Fruit fly (Drosophila melanogaster): Measurements from ENCODE around the gene tal-2A.

tal-2A gene

DNA sequence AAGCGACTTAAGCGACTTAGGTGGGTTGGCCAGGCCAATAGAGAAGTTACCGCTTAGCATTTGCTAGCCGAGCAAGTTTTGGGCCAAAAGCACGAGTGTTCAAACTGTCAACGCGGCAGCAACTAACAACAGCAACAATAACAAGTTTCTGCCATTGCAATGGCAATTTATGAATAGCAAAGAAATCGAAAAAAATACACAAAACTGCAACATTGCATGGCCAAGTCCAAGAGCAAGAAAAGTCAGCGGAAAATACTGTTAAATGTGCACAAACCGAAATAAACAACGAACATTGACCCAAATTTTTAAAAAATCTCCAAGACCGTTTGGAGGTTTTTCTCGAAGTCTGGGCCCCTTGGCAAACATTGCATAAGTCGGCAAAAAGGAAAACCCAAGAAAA, 2.6 kb upstream of the tal-2A start:
- TF ChIP-seq psq (optimal IDR thresholded peaks at IDR 0.05) (no peak), insv (optimal IDR thresholded peaks at IDR 0.05) (no peak), Myc (optimal IDR thresholded peaks at IDR 0.05) (no peak), ttk (optimal IDR thresholded peaks at IDR 0.05) (no peak), h (optimal IDR thresholded peaks at IDR 0.05) (no peak), Sin3A (optimal IDR thresholded peaks at IDR 0.05) (no peak)

DNA sequence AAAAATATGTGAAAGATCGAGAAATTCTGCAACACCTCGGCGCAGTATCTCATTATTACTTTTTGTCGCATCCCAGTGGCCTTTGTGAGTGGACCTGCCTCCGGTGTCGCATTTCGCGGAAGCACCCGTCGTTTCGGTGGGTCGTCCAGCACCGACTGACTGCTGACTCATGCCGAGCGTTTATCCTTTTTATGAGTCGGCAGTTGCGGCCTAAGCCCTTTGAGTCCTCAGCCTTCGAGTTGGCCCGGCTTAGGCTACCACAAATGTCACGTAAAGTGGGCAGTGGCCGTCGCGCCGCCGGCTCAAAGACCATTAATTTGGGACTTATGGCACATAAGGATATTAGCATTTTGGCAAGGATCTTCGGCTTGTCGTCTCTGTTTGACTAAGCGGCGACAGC, 1.2 kb upstream of the tal-2A start:
- TF ChIP-seq Myc (optimal IDR thresholded peaks at IDR 0.05) = no peak
- TF ChIP-seq psq (optimal IDR thresholded peaks at IDR 0.05) = no peak
- TF ChIP-seq ttk (optimal IDR thresholded peaks at IDR 0.05) = no peak
- no peak for TF ChIP-seq insv (optimal IDR thresholded peaks at IDR 0.05)
- TF ChIP-seq Sin3A (optimal IDR thresholded peaks at IDR 0.05) = no peak
- TF ChIP-seq h (optimal IDR thresholded peaks at IDR 0.05) = no peak

DNA sequence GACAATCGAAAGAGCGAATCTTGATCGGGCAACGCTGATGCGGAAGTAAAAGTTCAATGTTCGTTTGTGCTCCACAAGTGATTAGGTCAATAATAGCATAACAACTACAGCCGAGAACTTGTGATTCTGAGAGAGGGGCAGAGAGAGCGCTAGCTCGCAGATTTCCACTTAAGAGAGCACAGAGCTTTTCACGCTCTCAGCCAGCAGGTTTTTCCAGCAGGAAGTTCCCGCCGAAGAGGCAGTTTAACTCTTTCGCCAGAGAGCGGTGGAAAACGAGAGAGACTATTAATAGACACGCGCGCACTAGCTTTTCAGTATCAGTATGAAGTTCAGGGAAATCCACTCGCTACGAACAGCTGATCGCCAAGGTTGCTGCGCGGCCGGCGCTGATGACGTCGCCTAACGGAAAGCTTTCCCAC, 2.1 kb downstream of the tal-2A start:
- no peak for TF ChIP-seq h (optimal IDR thresholded peaks at IDR 0.05)
- no peak for TF ChIP-seq insv (optimal IDR thresholded peaks at IDR 0.05)
- no peak for TF ChIP-seq psq (optimal IDR thresholded peaks at IDR 0.05)
- TF ChIP-seq Sin3A (optimal IDR thresholded peaks at IDR 0.05) = no peak
- TF ChIP-seq Myc (optimal IDR thresholded peaks at IDR 0.05) = no peak
- no peak for TF ChIP-seq ttk (optimal IDR thresholded peaks at IDR 0.05)

DNA sequence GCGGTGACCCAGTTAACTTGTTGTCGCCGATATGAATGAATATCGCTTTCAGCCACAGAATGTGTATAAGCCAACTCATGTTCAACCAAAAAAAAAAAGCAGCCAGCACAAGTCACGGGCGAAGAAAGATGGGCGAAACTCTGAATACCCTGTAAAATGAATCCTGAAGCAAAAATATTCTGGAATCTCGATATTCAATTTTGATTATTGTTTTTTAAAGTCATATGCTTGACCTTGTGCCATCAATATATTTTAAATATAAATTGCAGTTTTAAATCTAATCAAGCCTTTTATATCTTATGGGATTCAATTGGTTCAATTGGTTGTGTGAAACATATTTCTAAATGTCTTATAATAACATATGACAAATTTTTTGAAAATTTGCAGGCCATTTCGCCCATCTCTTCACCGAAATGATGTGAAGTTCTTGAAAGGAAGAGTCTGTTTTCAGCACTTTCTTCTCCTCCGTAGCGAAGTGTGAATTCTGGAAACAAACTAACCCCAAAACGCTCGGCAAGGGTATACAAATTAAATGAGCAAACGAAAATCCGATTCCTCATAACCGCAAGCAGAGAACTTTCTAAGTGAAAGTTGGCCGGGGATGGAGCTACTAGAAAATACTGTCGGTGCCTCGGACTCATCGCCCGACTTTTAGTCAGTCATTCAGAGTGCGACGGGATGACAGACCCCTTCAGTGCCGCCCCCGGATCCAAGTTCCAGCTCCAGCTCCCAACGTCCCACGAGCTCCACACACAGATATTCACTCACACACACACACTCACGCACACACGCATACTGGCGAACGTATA, 2.9 kb downstream of the tal-2A start:
- no peak for TF ChIP-seq psq (optimal IDR thresholded peaks at IDR 0.05)
- no peak for TF ChIP-seq insv (optimal IDR thresholded peaks at IDR 0.05)
- TF ChIP-seq h (optimal IDR thresholded peaks at IDR 0.05) = no peak
- no peak for TF ChIP-seq Sin3A (optimal IDR thresholded peaks at IDR 0.05)

DNA sequence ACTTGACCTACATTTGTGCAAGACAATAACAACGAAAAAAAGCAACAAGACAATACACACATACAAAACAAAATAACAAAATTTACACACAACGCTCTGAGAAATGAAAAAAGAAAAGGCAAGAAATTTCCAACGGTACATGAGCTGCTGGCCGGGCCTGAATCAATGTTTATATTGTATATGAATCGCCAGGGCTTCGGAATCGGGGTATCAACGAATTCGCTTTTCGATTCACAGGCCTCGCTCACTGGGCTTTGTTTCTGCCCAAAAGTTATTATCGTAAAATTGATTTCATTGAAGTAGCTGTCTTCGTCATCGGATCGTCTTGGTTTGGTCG, 3.4 kb downstream of the tal-2A start:
- TF ChIP-seq Myc (optimal IDR thresholded peaks at IDR 0.05) = no peak
- TF ChIP-seq insv (optimal IDR thresholded peaks at IDR 0.05) = no peak
- TF ChIP-seq h (optimal IDR thresholded peaks at IDR 0.05) = no peak
- TF ChIP-seq Sin3A (optimal IDR thresholded peaks at IDR 0.05) = no peak
- no peak for TF ChIP-seq psq (optimal IDR thresholded peaks at IDR 0.05)
- TF ChIP-seq ttk (optimal IDR thresholded peaks at IDR 0.05) = no peak

DNA sequence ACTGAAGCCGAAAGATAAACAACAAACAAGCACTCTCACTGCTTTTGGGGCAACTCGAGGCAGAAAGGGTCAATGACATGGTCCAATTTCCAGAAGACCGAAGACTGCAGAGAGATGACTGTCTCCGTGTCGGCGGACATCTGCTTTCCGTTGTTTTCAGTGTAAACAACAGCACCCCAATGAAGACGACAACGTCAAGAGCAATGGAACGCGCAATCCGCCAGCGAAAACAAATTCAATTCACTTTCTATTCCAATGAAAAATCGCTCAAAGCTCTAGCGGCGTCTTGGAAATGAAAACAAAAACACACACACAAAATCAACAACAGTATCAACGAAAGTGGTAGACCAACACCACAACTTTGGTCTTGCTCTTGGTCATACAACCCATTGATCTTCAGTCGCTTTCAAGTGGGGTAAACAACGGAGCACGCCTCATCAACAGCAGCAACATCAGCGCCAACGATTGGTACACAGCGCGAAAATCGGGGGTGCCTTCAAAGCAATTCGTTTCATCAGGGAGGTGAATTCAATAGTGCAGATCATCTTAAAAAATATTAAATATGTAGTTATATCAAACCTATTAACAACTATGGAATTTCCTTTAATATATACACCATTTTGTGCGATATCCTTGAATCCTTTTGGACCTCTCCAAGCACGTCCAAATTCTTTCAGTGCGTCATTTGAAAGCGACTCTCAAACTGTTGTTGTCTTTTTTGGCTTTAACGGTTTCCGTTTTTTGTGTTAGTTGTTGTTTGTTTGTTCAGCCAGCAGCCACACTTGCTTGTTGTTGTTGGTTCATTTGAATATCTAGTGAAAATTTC, 4.8 kb downstream of the tal-2A start:
- TF ChIP-seq Sin3A (optimal IDR thresholded peaks at IDR 0.05) = no peak
- TF ChIP-seq h (optimal IDR thresholded peaks at IDR 0.05) = no peak
- no peak for TF ChIP-seq psq (optimal IDR thresholded peaks at IDR 0.05)
- no peak for TF ChIP-seq ttk (optimal IDR thresholded peaks at IDR 0.05)
- TF ChIP-seq Myc (optimal IDR thresholded peaks at IDR 0.05) = no peak
- TF ChIP-seq insv (optimal IDR thresholded peaks at IDR 0.05) = no peak

DNA sequence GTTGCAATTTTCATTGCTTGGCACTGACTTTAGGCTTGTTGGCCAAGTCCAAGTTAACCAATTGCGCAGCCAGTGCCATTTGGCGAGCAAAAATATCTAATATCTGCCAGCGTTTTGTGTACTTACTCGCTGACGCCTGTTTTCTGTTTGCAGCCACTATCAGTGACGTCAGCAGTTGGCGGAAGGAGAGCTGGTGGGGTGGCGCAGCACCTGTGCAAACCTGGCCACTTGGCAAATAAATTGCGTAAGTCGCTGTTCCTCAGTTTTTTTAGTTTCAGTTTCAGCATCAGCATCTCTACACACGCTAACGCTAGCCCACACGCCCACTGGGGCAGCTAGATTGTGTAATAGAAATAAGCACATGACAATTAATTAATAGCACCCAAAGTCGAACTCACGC, 6.1 kb downstream of the tal-2A start:
- TF ChIP-seq Sin3A (optimal IDR thresholded peaks at IDR 0.05) = no peak
- TF ChIP-seq psq (optimal IDR thresholded peaks at IDR 0.05) = no peak
- TF ChIP-seq ttk (optimal IDR thresholded peaks at IDR 0.05) = no peak
- TF ChIP-seq insv (optimal IDR thresholded peaks at IDR 0.05) = no peak
- TF ChIP-seq Myc (optimal IDR thresholded peaks at IDR 0.05) = no peak
- no peak for TF ChIP-seq h (optimal IDR thresholded peaks at IDR 0.05)

DNA sequence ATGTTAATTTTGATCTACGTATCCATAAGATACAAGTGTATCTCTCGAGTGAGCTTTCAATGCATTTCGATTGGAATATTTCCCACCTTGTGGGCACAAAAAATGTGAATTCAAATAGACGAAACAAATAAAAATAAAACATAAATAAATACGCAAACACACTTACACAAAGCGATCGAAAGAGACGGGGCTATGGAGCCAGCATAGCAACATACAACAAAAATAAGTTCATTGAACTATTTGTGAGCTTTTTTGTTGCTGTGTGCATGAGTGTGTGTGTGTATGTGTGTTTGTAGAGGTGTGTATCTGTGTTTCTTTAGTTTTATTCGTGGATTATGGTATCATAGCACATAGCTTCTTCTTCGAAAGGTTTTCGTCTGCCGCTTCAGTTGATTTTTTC, 7.6 kb downstream of the tal-2A start:
- no peak for TF ChIP-seq ttk (optimal IDR thresholded peaks at IDR 0.05)
- TF ChIP-seq Sin3A (optimal IDR thresholded peaks at IDR 0.05) = no peak
- no peak for TF ChIP-seq psq (optimal IDR thresholded peaks at IDR 0.05)
- TF ChIP-seq insv (optimal IDR thresholded peaks at IDR 0.05) = no peak
- TF ChIP-seq h (optimal IDR thresholded peaks at IDR 0.05) = no peak

DNA sequence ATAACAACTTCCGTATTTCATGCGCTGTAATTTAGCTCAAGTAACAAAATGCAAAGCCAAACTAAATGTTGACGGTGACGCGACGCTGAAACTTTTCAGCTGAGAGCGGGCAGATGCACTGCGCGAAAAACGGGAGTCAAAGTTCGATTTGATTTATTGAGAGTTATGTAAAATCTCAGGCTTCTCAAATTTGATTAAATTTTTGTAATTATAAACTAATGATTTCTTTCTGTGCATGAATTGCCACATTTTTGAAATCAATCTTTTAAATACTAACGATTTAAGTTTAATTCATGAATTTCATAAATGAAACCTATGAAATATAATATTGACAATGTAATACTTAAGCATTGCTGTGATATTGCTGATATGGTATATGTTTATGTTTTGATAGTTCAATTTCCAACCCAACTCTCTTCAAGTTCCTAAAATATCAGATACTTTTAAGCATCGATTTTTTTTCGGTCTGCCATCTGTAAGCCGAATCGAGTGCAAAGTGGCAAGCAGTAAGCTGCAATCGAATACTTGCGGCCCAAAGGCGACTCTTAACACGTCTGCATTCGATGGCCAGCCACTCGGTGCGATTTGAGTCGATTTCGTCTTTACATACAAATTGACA, 9.8 kb downstream of the tal-2A start:
- TF ChIP-seq Sin3A (optimal IDR thresholded peaks at IDR 0.05) = no peak
- TF ChIP-seq h (optimal IDR thresholded peaks at IDR 0.05) = no peak
- no peak for TF ChIP-seq ttk (optimal IDR thresholded peaks at IDR 0.05)
- no peak for TF ChIP-seq Myc (optimal IDR thresholded peaks at IDR 0.05)
- no peak for TF ChIP-seq psq (optimal IDR thresholded peaks at IDR 0.05)
- TF ChIP-seq insv (optimal IDR thresholded peaks at IDR 0.05) = no peak

DNA sequence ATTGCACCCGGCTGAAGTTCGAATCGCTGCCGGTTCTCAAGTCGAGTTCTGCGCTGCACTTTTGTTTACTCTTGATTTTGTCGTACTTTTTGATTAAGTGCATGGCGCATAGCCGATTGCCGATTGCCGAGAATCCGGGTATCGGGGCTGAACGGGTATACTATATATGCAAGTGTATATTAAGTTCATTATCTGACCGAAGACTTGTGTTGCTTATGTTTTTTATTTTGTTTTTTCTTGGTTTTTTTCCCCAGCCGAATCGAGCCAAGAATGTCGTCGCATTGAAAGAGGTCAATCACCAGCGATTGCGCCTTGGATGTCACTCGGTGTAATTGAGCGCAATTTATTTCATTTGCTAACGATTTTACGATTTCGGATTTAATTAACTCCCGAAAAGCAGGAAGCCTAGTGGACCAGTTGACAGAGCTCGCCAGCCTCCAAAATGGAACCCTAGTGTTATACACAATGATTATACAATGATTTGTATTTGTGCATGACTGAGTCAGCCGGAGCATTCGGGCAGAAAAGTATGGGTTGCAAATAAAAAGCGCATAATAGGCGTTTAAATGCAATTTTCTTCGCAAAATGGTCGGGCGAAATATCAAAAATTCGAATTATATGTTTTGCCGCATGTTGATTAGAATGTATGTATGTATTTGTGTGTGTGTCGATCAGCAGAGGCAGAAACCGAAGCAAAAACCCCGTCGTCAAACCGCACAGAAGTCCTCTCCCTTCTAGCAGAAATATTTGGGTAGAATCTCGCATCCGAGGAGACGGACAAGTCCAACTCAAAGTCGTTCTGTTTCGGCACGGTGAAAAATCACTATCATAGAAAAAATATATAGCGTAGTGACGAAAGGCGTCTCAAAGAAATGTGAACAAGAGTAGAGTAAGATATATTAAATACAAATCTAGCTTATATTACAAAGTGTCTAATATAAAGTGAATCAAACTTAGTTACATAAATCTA, 15.3 kb downstream of the tal-2A start, which contains the start of gene Mst87F:
Mst87F (minus strand) TSS at position 56 of the 970 bp plus-strand sequence.
- TF ChIP-seq Sin3A (optimal IDR thresholded peaks at IDR 0.05) (no peak), h (optimal IDR thresholded peaks at IDR 0.05) (no peak), Myc (optimal IDR thresholded peaks at IDR 0.05) (no peak), ttk (optimal IDR thresholded peaks at IDR 0.05) (no peak), psq (optimal IDR thresholded peaks at IDR 0.05) (no peak), insv (optimal IDR thresholded peaks at IDR 0.05) (no peak)

DNA sequence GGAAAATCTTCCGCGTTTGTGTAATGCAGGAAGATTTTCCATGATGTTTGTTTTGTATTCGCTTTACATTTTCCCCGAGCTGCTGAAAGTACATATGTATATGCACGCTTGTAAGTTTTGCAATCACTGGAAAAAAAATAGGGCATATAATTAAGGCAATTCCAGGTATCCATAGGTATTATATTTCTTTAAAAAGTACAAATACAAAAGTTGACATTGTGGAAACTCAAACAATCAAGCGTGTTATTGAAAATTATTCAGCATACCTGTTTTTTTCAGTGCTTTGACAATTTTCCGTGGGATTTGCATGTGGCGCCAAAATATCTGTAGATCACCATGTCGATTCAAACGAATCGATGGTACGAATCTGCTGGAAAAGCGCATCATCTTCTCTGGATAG, 18.1 kb downstream of the tal-2A start:
- TF ChIP-seq insv (optimal IDR thresholded peaks at IDR 0.05) (no peak), ttk (optimal IDR thresholded peaks at IDR 0.05) (no peak), h (optimal IDR thresholded peaks at IDR 0.05) (no peak), Sin3A (optimal IDR thresholded peaks at IDR 0.05) (no peak), psq (optimal IDR thresholded peaks at IDR 0.05) (no peak), Myc (optimal IDR thresholded peaks at IDR 0.05) (no peak)
